Fruit fly (Drosophila melanogaster) whole organism, embryonic: ENCODE data around the gene Sfp33A3.
A peak's percentile ranks its signal among the peaks of the same experiment; 100 is the strongest.

Experiments used
- CG18599 ChIP-seq: fragments of 200-800 bp; sonication (Bioruptor generic); optimal IDR thresholded peaks from 3 replicates; lab custom pipeline; 2017; ENCODE audit warnings: missing biosample characterization, missing genetic modification characterization, mild to moderate bottlenecking, moderate library complexity, missing genetic modification reagents
- HmgD ChIP-seq: fragments of 200-800 bp; sonication (Bioruptor generic); optimal IDR thresholded peaks from 3 replicates; lab custom pipeline; 2016; ENCODE audit warnings: missing biosample characterization, missing genetic modification characterization
- Hr78 ChIP-seq, 2 experiments: fragments of 200-800 bp in 1 of 2; fragments of >200 bp in 1 of 2; sonication (Bioruptor generic) in 1 of 2; optimal IDR thresholded peaks; 2 replicates each; lab custom pipeline; 2017 to 2019; ENCODE audit warnings: missing biosample characterization in 2 of 2, missing genetic modification characterization in 2 of 2, mild to moderate bottlenecking in 1 of 2, moderate library complexity in 1 of 2
- maf-S ChIP-seq: fragments of 200-800 bp; sonication (Bioruptor generic); optimal IDR thresholded peaks from 2 replicates; lab custom pipeline; 2016; ENCODE audit warnings: missing biosample characterization, missing genetic modification characterization
- odd ChIP-seq: fragments of 200-800 bp; sonication (Bioruptor generic); optimal IDR thresholded peaks from 2 replicates; lab custom pipeline; 2017; ENCODE audit warnings: missing biosample characterization, mild to moderate bottlenecking, missing genetic modification characterization
- schlank ChIP-seq: fragments of 200-800 bp; sonication (Bioruptor generic); optimal IDR thresholded peaks from 2 replicates; lab custom pipeline; 2018; ENCODE audit warnings: missing biosample characterization, mild to moderate bottlenecking, missing genetic modification characterization

DNA sequence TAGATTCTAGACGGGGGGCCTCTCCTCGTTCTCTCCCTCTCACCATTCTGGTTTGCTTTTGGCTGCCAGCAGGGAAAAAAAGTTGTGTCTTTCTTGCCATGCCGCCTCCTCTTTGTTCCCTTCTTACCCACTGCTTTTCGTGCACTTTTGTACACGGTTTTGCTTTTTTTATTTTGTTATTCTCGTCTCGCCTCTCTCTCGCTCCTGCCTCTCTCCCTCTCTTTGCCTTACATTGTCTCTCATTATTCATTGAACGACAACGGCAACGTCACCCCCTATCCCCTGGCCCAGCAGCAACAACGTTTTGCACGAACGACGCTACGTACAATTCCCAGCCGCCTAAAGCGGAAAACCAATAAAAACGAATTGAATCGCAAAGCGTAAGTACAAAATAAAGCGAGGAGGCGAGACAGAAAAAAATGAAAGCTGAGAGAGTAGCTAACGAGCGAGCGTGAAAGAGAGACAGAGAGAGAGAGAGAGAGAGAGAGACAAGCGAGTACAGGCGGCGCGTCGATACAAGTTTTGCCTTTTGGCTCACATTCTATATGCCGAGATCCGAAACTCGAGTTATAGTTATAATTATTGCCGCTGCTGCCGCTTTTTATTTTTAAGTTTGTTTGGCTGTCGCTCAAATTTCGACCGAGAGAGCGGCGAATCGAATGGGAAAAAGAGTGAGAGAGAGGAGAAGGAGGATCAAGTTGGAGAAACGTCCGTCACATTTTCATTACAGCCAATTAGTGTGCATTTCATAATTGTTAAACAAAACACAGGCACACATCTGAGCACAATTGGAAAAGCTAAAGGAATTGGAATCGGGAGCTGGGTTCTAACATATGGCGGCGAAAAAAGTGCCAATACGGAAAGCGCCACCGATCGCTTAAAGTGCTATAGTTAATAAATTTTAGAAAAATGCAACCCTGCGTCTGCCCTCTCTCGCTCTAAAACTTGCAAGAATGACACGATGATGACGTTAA is 32.7 kb upstream of the Sfp33A3 start:
- TF ChIP-seq Hr78 (GFP tag; optimal IDR thresholded peaks at IDR 0.05; lab: Kevin White, UChicago) (no peak), odd (GFP tag; lab: Kevin White, UChicago) (peak; percentile 22), maf-S (GFP tag; lab: Kevin White, UChicago) (no peak), schlank (tag; lab: Kevin White, UChicago) (no peak), HmgD (GFP tag; lab: Kevin White, UChicago) (no peak), CG18599 (GFP tag; lab: Kevin White, UChicago) (peak; percentile 21)
